Fruit fly (Drosophila melanogaster) Kc167 (cell line): ENCODE data around the gene CG5043.

ENCODE experiments used
- Myc ChIP-seq: fragments of >200 bp; optimal IDR thresholded peaks from 2 replicates; lab custom pipeline; 2017; ENCODE audit warnings: missing external identifiers
- Sin3A ChIP-seq: fragments of >200 bp; optimal IDR thresholded peaks from 2 replicates; lab custom pipeline; 2018; ENCODE audit warnings: missing external identifiers
- h ChIP-seq: fragments of >200 bp; optimal IDR thresholded peaks from 3 replicates; lab custom pipeline; 2018; ENCODE audit warnings: missing external identifiers
- insv ChIP-seq: fragments of >200 bp; optimal IDR thresholded peaks from 3 replicates; lab custom pipeline; 2018; ENCODE audit warnings: missing external identifiers
- psq ChIP-seq: fragments of >200 bp; optimal IDR thresholded peaks from 2 replicates; lab custom pipeline; 2017; ENCODE audit warnings: missing external identifiers
- ttk ChIP-seq: sonication (Bioruptor generic); optimal IDR thresholded peaks from 2 replicates; lab custom pipeline; 2017; ENCODE audit warnings: missing external identifiers

DNA sequence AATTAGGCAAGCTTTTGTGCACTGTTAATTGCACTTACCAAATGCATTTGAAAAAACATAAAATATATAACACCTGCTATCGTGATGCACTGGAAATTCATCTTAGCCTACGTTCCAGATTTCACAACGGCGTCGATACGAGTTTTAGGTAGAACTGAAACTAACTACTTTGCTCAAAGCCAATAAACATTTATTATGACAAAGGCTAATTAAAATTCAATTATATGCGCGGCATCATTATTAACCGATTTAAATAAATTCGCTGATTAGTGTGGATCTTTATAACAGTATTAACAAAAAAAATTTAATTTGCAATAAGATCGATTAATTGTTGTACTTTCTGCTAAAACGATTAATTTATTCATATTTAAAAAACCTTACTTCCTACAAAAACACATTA is 2.8 kb downstream of the CG5043 start, which contains the start of gene CG33928:
- no peak for TF ChIP-seq psq (lab: Kevin White, UChicago)
- TF ChIP-seq ttk (lab: Kevin White, UChicago), result no peak
- TF ChIP-seq h, result no peak
- no peak for TF ChIP-seq Myc (lab: Kevin White, UChicago)
- TF ChIP-seq insv (lab: Kevin White, UChicago), result no peak
- TF ChIP-seq Sin3A (lab: Kevin White, UChicago), result no peak
